Fruit fly (Drosophila melanogaster): ENCODE results near the gene CG7203.

dm6 chr2L:7746975-7747374 is 6.0 kb downstream of the CG7203 start, which contains the start of gene ATPsynGL:
- TF ChIP-seq CG8478 (optimal IDR thresholded peaks at IDR 0.05) (no peak), usp (GFP tag; optimal IDR thresholded peaks at IDR 0.05) (no peak), pan (optimal IDR thresholded peaks at IDR 0.05) (no peak), psq (optimal IDR thresholded peaks at IDR 0.05) (no peak)
